Worm (Caenorhabditis elegans): Measurements from ENCODE around the gene sri-54.

Gene sri-54

ce11 chrII:3158985-3159384, 21.3 kb upstream of the sri-54 start, which contains the start of gene sri-34:
TSS of gene sri-34 (minus strand) at chrII:3159085.
- no peak for TF ChIP-seq nhr-11 (tag; optimal IDR thresholded peaks at IDR 0.05)
- TF ChIP-seq nhr-19 (GFP tag; conservative IDR thresholded peaks at IDR 0.05): no peak
- no peak for TF ChIP-seq unc-86 (tag; optimal IDR thresholded peaks at IDR 0.05)
- TF ChIP-seq pax-3 (tag; optimal IDR thresholded peaks at IDR 0.05): no peak
- TF ChIP-seq hlh-4 (tag; optimal IDR thresholded peaks at IDR 0.05): no peak
- TF ChIP-seq dpl-1 (GFP tag; optimal IDR thresholded peaks at IDR 0.05): no peak
- TF ChIP-seq lin-35 (GFP tag; optimal IDR thresholded peaks at IDR 0.05): no peak
- no peak for TF ChIP-seq ceh-90 (tag; optimal IDR thresholded peaks at IDR 0.05)
- no peak for TF ChIP-seq fkh-4 (tag; optimal IDR thresholded peaks at IDR 0.05; ENCODE audit: borderline replicate concordance)
- no peak for TF ChIP-seq nhr-28 (tag; optimal IDR thresholded peaks at IDR 0.05)
- no peak for TF ChIP-seq ceh-82 (tag; optimal IDR thresholded peaks at IDR 0.05)
- no peak for TF ChIP-seq sptf-1 (tag; optimal IDR thresholded peaks at IDR 0.05)
- TF ChIP-seq dsc-1 (tag; optimal IDR thresholded peaks at IDR 0.05): no peak
- TF ChIP-seq snpc-4 (tag; optimal IDR thresholded peaks at IDR 0.05): no peak
- TF ChIP-seq nhr-84 (tag; optimal IDR thresholded peaks at IDR 0.05): no peak
- no peak for TF ChIP-seq F16B12.6 (tag; optimal IDR thresholded peaks at IDR 0.05)
- TF ChIP-seq efl-3 (GFP tag; optimal IDR thresholded peaks at IDR 0.05): no peak

- TF ChIP-seq fkh-8 (tag; optimal IDR thresholded peaks at IDR 0.05) (peak; percentile 57), hlh-17 (GFP tag; optimal IDR thresholded peaks at IDR 0.05; ENCODE audit: borderline replicate concordance) (no peak)
Measured at ce11 chrII:3156749-3157148, 19.0 kb upstream of the sri-54 start, which contains the start of gene sri-33. TSS of gene sri-33 (minus strand) at chrII:3156849.

- TF ChIP-seq unc-130 (tag; optimal IDR thresholded peaks at IDR 0.05) (no peak), blmp-1 (tag; optimal IDR thresholded peaks at IDR 0.05) (no peak), grh-1 (GFP tag; IDR thresholded peaks at IDR 0.05) (no peak), hlh-4 (tag; optimal IDR thresholded peaks at IDR 0.05) (no peak), nhr-28 (tag; optimal IDR thresholded peaks at IDR 0.05) (no peak), vab-15 (tag; optimal IDR thresholded peaks at IDR 0.05) (no peak), xbp-1 (tag; optimal IDR thresholded peaks at IDR 0.05) (no peak), unc-62 (GFP tag; optimal IDR thresholded peaks at IDR 0.05) (no peak)
Measured at ce11 chrII:3154383-3154782, 16.7 kb upstream of the sri-54 start, which contains the start of gene sri-32. TSS of gene sri-32 (minus strand) at chrII:3154483.

ce11 chrII:3151615-3152014, 13.9 kb upstream of the sri-54 start, which contains the start of the genes T10D4.14 and T10D4.19:
TSS of gene T10D4.14 (minus strand) at chrII:3151715.
TSS of gene T10D4.19 (plus strand) at chrII:3151918.
- TF ChIP-seq nhr-237 (tag; optimal IDR thresholded peaks at IDR 0.05) (no peak), ama-1 (optimal IDR thresholded peaks at IDR 0.05) (no peak), swsn-7 (tag; optimal IDR thresholded peaks at IDR 0.05) (no peak), aha-1 (tag; optimal IDR thresholded peaks at IDR 0.05) (no peak), efl-3 (GFP tag; optimal IDR thresholded peaks at IDR 0.05) (no peak), egl-27 (tag; optimal IDR thresholded peaks at IDR 0.05) (no peak), ceh-82 (tag; optimal IDR thresholded peaks at IDR 0.05) (no peak), xbp-1 (tag; optimal IDR thresholded peaks at IDR 0.05) (no peak), efl-1 (optimal IDR thresholded peaks at IDR 0.05) (no peak), efl-1 (GFP tag; optimal IDR thresholded peaks at IDR 0.05 in 1 of 2) (no peak), alr-1 (tag; optimal IDR thresholded peaks at IDR 0.05; ENCODE audit: borderline replicate concordance) (no peak), pax-3 (tag; optimal IDR thresholded peaks at IDR 0.05) (no peak), isw-1 (GFP tag; IDR thresholded peaks at IDR 0.05) (no peak), ceh-8 (GFP tag; optimal IDR thresholded peaks at IDR 0.05) (no peak), lsy-2 (tag; optimal IDR thresholded peaks at IDR 0.05) (no peak)

All from whole organism, L1 larva.